Fruit fly (Drosophila melanogaster): ENCODE results near the gene CG13949.

dm6 chr2L:849787-850512 is 5.2 kb upstream of the CG13949 start:
- TF ChIP-seq Myc (optimal IDR thresholded peaks at IDR 0.05) (no peak), h (optimal IDR thresholded peaks at IDR 0.05) (no peak), Sin3A (optimal IDR thresholded peaks at IDR 0.05) (no peak), psq (optimal IDR thresholded peaks at IDR 0.05) (no peak), insv (optimal IDR thresholded peaks at IDR 0.05) (no peak), ttk (optimal IDR thresholded peaks at IDR 0.05) (peak; percentile 97)

All from Kc167 (cell line).